Worm (Caenorhabditis elegans): ENCODE measurements around the gene pmk-1.

DNA sequence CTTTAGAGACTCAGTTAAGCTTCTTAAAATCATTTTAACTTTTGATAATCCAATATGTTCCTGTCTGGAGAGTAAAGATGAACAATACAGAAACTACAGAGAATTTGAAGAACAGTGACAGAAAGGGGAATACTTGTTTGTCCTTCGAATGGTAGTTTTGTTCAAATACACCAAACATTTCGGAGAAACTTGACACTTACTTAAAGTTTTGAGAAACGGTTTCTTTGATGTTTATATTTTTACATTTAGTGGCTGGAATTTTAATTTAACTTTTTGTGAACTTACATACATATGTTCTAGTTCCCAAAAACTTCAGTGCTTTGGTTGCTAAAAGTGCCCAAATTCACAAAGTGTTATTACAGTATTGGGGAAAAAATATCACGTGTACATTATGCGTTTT lies 8.6 kb downstream of the pmk-1 start, which contains the start of gene B0218.5:
- TF ChIP-seq duxl-1 (tag; optimal IDR thresholded peaks at IDR 0.05; ENCODE audit: poor library complexity) = no peak
- TF ChIP-seq nhr-237 (tag; optimal IDR thresholded peaks at IDR 0.05) = no peak
- TF ChIP-seq jun-1 (tag; optimal IDR thresholded peaks at IDR 0.05) = no peak
- TF ChIP-seq ztf-11 (tag; optimal IDR thresholded peaks at IDR 0.05) = no peak
- no peak for TF ChIP-seq nhr-102 (tag; optimal IDR thresholded peaks at IDR 0.05)

All from whole organism, L4 larva.